Worm (Caenorhabditis elegans) whole organism, L1 larva: ENCODE measurements around the gene ddn-3.

Experiments used
- C04F5.9 ChIP-seq: sonication (generic microtip); optimal IDR thresholded peaks from 2 replicates; lab custom pipeline; 2016; ENCODE audit warnings: missing genetic modification characterization, missing compliant biosample characterization
- F16B12.6 ChIP-seq: fragments of 150-350 bp; optimal IDR thresholded peaks from 2 replicates; lab custom pipeline; 2014; ENCODE audit warnings: missing biosample characterization, missing genetic modification characterization
- ama-1 ChIP-seq: fragments of 150-350 bp; optimal IDR thresholded peaks from 2 replicates; lab custom pipeline; 2014
- blmp-1 ChIP-seq: fragments of 150-350 bp; optimal IDR thresholded peaks from 2 replicates; lab custom pipeline; 2014; ENCODE audit warnings: missing biosample characterization, missing genetic modification characterization
- ceh-63 ChIP-seq: fragments of 200-800 bp; sonication (Bioruptor generic); optimal IDR thresholded peaks from 2 replicates; lab custom pipeline; 2018; ENCODE audit warnings: mild to moderate bottlenecking, missing genetic modification characterization, missing compliant biosample characterization
- ceh-8 ChIP-seq: fragments of 200-800 bp; sonication (Bioruptor generic); optimal IDR thresholded peaks from 2 replicates; lab custom pipeline; 2018; ENCODE audit warnings: mild to moderate bottlenecking, missing genetic modification characterization, moderate library complexity, missing compliant biosample characterization
- ceh-82 ChIP-seq, 3 experiments: fragments of 150-350 bp in 1 of 3; sonication (generic microtip) in 2 of 3; optimal IDR thresholded peaks; 2 replicates each; lab custom pipeline; 2014 to 2017; ENCODE audit warnings: missing biosample characterization in 3 of 3, missing genetic modification characterization in 3 of 3
- ceh-90 ChIP-seq: sonication (generic microtip); optimal IDR thresholded peaks from 2 replicates; lab custom pipeline; 2016; ENCODE audit warnings: missing genetic modification characterization, missing compliant biosample characterization
- ces-1 ChIP-seq: fragments of 150-350 bp; optimal IDR thresholded peaks from 2 replicates; lab custom pipeline; 2014; ENCODE audit warnings: missing biosample characterization, missing genetic modification reagents, missing genetic modification characterization
- dsc-1 ChIP-seq: sonication (generic microtip); optimal IDR thresholded peaks from 2 replicates; lab custom pipeline; 2016; ENCODE audit warnings: mild to moderate bottlenecking, missing genetic modification characterization, missing compliant biosample characterization
- efl-1 ChIP-seq, 4 experiments: fragments of 150-350 bp; optimal IDR thresholded peaks in 3 of 4; peaks in 1 of 4; 1 replicate in 1 of 4; 2 replicates in 3 of 4; lab custom pipeline; 2014; ENCODE audit warnings: missing biosample characterization in 2 of 4, missing genetic modification characterization in 2 of 4, missing genetic modification reagents in 2 of 4
- elt-3 ChIP-seq, 6 experiments: fragments of 150-350 bp in 1 of 6; sonication (generic microtip); optimal IDR thresholded peaks; 2 replicates each; lab custom pipeline; 2017 to 2018; ENCODE audit warnings: missing biosample characterization in 6 of 6, missing genetic modification characterization in 6 of 6, inconsistent platforms in 1 of 6
- fkh-10 ChIP-seq: sonication (generic microtip); optimal IDR thresholded peaks from 2 replicates; lab custom pipeline; 2017; ENCODE audit warnings: missing biosample characterization, missing genetic modification reagents, missing genetic modification characterization
- fkh-8 ChIP-seq: sonication (generic microtip); optimal IDR thresholded peaks from 2 replicates; lab custom pipeline; 2016; ENCODE audit warnings: mild to moderate bottlenecking, missing genetic modification characterization, missing compliant biosample characterization
- grh-1 ChIP-seq: fragments of 200-800 bp; sonication (Bioruptor generic); IDR thresholded peaks from 2 replicates; pipeline ENCODE4 v1.3.6; 2022; ENCODE audit warnings: missing genetic modification reagents, missing genetic modification characterization, missing compliant biosample characterization
- hlh-17 ChIP-seq: fragments of 200-800 bp; sonication (Bioruptor generic); optimal IDR thresholded peaks from 2 replicates; lab custom pipeline; 2018; ENCODE audit warnings: missing genetic modification characterization, mild to moderate bottlenecking, missing compliant biosample characterization, moderate library complexity, borderline replicate concordance
- irx-1 ChIP-seq: sonication (generic microtip); optimal IDR thresholded peaks from 2 replicates; lab custom pipeline; 2016; ENCODE audit warnings: missing genetic modification characterization, missing compliant biosample characterization
- lin-13 ChIP-seq: fragments of 150-350 bp; optimal IDR thresholded peaks from 2 replicates; lab custom pipeline; 2014; ENCODE audit warnings: missing biosample characterization, missing genetic modification reagents, missing genetic modification characterization
- lin-15B ChIP-seq: fragments of 150-350 bp; sonication (generic microtip); optimal IDR thresholded peaks from 3 replicates; lab custom pipeline; 2014; ENCODE audit warnings: missing biosample characterization, missing genetic modification characterization
- lin-35 ChIP-seq, 2 experiments: fragments of 150-350 bp; optimal IDR thresholded peaks; 2 replicates each; lab custom pipeline; 2014; ENCODE audit warnings: missing biosample characterization in 2 of 2, missing genetic modification characterization in 2 of 2, missing genetic modification reagents in 2 of 2
- lir-3 ChIP-seq: sonication (generic microtip); optimal IDR thresholded peaks from 2 replicates; lab custom pipeline; 2016; ENCODE audit warnings: mild to moderate bottlenecking, missing genetic modification characterization, moderate library complexity, missing compliant biosample characterization; ENCODE audit not compliant: poor library complexity
- lsy-2 ChIP-seq, 2 experiments: fragments of 150-350 bp; optimal IDR thresholded peaks; 2 replicates each; lab custom pipeline; 2014; ENCODE audit warnings: missing biosample characterization in 2 of 2, missing genetic modification characterization in 2 of 2
- mab-9 ChIP-seq: fragments of 200-800 bp; sonication (Bioruptor generic); IDR thresholded peaks from 2 replicates; pipeline ENCODE4 v1.3.6; 2022; ENCODE audit warnings: missing genetic modification reagents, missing genetic modification characterization, missing compliant biosample characterization
- mep-1 ChIP-seq: fragments of 150-350 bp; optimal IDR thresholded peaks from 2 replicates; lab custom pipeline; 2014; ENCODE audit warnings: missing biosample characterization, missing genetic modification characterization
- nhr-19 ChIP-seq: fragments of 200-800 bp; sonication (Bioruptor generic); conservative IDR thresholded peaks from 2 replicates; pipeline ENCODE4 v1.3.6; 2022; ENCODE audit warnings: missing genetic modification characterization, missing compliant biosample characterization
- nhr-20 ChIP-seq: sonication (generic microtip); optimal IDR thresholded peaks from 2 replicates; lab custom pipeline; 2016; ENCODE audit warnings: mild to moderate bottlenecking, missing genetic modification characterization, missing compliant biosample characterization
- nhr-237 ChIP-seq: fragments of 150-350 bp; optimal IDR thresholded peaks from 2 replicates; lab custom pipeline; 2014; ENCODE audit warnings: missing biosample characterization, missing genetic modification characterization
- nhr-28 ChIP-seq: fragments of 150-350 bp; optimal IDR thresholded peaks from 2 replicates; lab custom pipeline; 2014; ENCODE audit warnings: missing biosample characterization, missing genetic modification characterization
- nhr-47 ChIP-seq: sonication (generic microtip); optimal IDR thresholded peaks from 2 replicates; lab custom pipeline; 2016; ENCODE audit warnings: mild to moderate bottlenecking, missing genetic modification characterization, moderate library complexity, missing compliant biosample characterization
- nhr-71 ChIP-seq: sonication (generic microtip); optimal IDR thresholded peaks from 2 replicates; lab custom pipeline; 2016; ENCODE audit warnings: mild to moderate bottlenecking, missing genetic modification characterization, moderate library complexity, missing compliant biosample characterization
- nhr-84 ChIP-seq: sonication (generic microtip); optimal IDR thresholded peaks from 2 replicates; lab custom pipeline; 2017; ENCODE audit warnings: missing biosample characterization, missing genetic modification characterization
- pax-3 ChIP-seq: fragments of 200-800 bp; sonication (Bioruptor generic); optimal IDR thresholded peaks from 2 replicates; lab custom pipeline; 2018; ENCODE audit warnings: mild to moderate bottlenecking, missing genetic modification characterization, moderate library complexity, missing compliant biosample characterization
- skn-1 ChIP-seq: fragments of 150-350 bp; optimal IDR thresholded peaks from 2 replicates; lab custom pipeline; 2014; ENCODE audit warnings: missing biosample characterization, missing genetic modification characterization
- snpc-4 ChIP-seq: fragments of 150-350 bp; optimal IDR thresholded peaks from 2 replicates; lab custom pipeline; 2014; ENCODE audit warnings: missing biosample characterization, missing genetic modification characterization
- sptf-1 ChIP-seq: fragments of 150-350 bp; optimal IDR thresholded peaks from 2 replicates; lab custom pipeline; 2014; ENCODE audit warnings: missing biosample characterization, missing genetic modification characterization
- sup-37 ChIP-seq: fragments of 200-800 bp; sonication (Bioruptor generic); optimal IDR thresholded peaks from 2 replicates; lab custom pipeline; 2018; ENCODE audit warnings: mild to moderate bottlenecking, missing genetic modification characterization, missing compliant biosample characterization
- swsn-7 ChIP-seq: sonication (generic microtip); optimal IDR thresholded peaks from 2 replicates; lab custom pipeline; 2016; ENCODE audit warnings: missing genetic modification characterization, missing compliant biosample characterization
- unc-130 ChIP-seq: fragments of 150-350 bp; optimal IDR thresholded peaks from 2 replicates; lab custom pipeline; 2017; ENCODE audit warnings: missing biosample characterization, missing genetic modification characterization, inconsistent platforms
- unc-98 ChIP-seq: fragments of 200-800 bp; sonication (Bioruptor generic); IDR thresholded peaks from 2 replicates; pipeline ENCODE4 v1.3.6; 2022; ENCODE audit warnings: missing genetic modification characterization, missing compliant biosample characterization
- vab-15 ChIP-seq: sonication (generic microtip); optimal IDR thresholded peaks from 2 replicates; lab custom pipeline; 2017; ENCODE audit warnings: missing genotype, mild to moderate bottlenecking, missing genetic modification characterization, missing compliant biosample characterization
- xbp-1 ChIP-seq: sonication (generic microtip); optimal IDR thresholded peaks from 2 replicates; lab custom pipeline; 2016; ENCODE audit warnings: missing genetic modification characterization, missing compliant biosample characterization
- ztf-11 ChIP-seq, 2 experiments: sonication (generic microtip); optimal IDR thresholded peaks; 2 replicates each; lab custom pipeline; 2016 to 2017; ENCODE audit warnings: missing genetic modification characterization in 2 of 2, missing biosample characterization in 1 of 2, missing compliant biosample characterization in 1 of 2

The ddn-3 gene

ce11 chrV:14347234-14347826, 36.3 kb upstream of the ddn-3 start, which contains the start of gene cept-2 (continued):
- TF ChIP-seq sptf-1 (tag; lab: Kevin White, UChicago) (no peak), nhr-47 (tag; lab: Kevin White, UChicago) (peak; percentile 96), ceh-82 (tag; optimal IDR thresholded peaks at IDR 0.05; lab: Kevin White, UChicago) (peak; percentile 84 to 95 (median 94)), unc-98 (peak; percentile 44; the same call in 1 of the 2 replicates), pax-3 (tag; lab: Kevin White, UChicago) (peak; percentile 99), mep-1 (tag; lab: Kevin White, UChicago) (peak; percentile 94), fkh-10 (GFP tag; lab: Kevin White, UChicago) (peak; percentile 70), fkh-8 (tag; lab: Kevin White, UChicago) (peak; percentile 95), swsn-7 (peak; percentile 95), grh-1 (GFP tag; lab: Robert Waterston, UW) (peak; percentile 83), lir-3 (peak; percentile 93), F16B12.6 (tag; lab: Kevin White, UChicago) (peak; percentile 56)

- TF ChIP-seq efl-1 (optimal IDR thresholded peaks at IDR 0.05; lab: Kevin White, UChicago) (no peak), efl-1 (GFP tag; optimal IDR thresholded peaks at IDR 0.05 in 1 of 2; lab: Kevin White, UChicago) (peak in 1 of 2 experiments; percentile 14), mab-9 (GFP tag; lab: Robert Waterston, UW) (no peak), sup-37 (GFP tag; lab: Kevin White, UChicago) (no peak), lin-35 (GFP tag; optimal IDR thresholded peaks at IDR 0.05; lab: Kevin White, UChicago) (peak in 1 of 2 experiments; percentile 34)
Measured at ce11 chrV:14341672-14342071, 30.7 kb upstream of the ddn-3 start, which contains the start of gene F47B8.10. Gene F47B8.10 (plus strand): TSS chrV:14341972.

- no peak for TF ChIP-seq dsc-1
- no peak for TF ChIP-seq nhr-19 (GFP tag; lab: Robert Waterston, UW)
- peak; percentile 40 for TF ChIP-seq fkh-8 (tag; lab: Kevin White, UChicago)
- peak; percentile 15 for TF ChIP-seq pax-3 (tag; lab: Kevin White, UChicago)
- TF ChIP-seq ceh-8 = peak; percentile 69
- peak; percentile 15 for TF ChIP-seq nhr-71 (tag; lab: Kevin White, UChicago)
- TF ChIP-seq efl-1 (optimal IDR thresholded peaks at IDR 0.05; lab: Kevin White, UChicago) = no peak
- TF ChIP-seq efl-1 (GFP tag; optimal IDR thresholded peaks at IDR 0.05 in 1 of 2; lab: Kevin White, UChicago) = peak in 1 of 2 experiments; percentile 20
- TF ChIP-seq nhr-47 (tag; lab: Kevin White, UChicago) = peak; percentile 3
- TF ChIP-seq, all 84 proteins: peak for 6
Measured at ce11 chrV:14336655-14337054, 25.6 kb upstream of the ddn-3 start, which contains the start of gene srm-6. Gene srm-6 (plus strand): TSS chrV:14336955.

ce11 chrV:14334901-14335300, 23.9 kb upstream of the ddn-3 start, which contains the start of gene srm-5:
Gene srm-5 (plus strand): TSS chrV:14335201.
- TF ChIP-seq xbp-1 (tag; lab: Kevin White, UChicago) (no peak), F16B12.6 (tag; lab: Kevin White, UChicago) (no peak), vab-15 (tag; lab: Kevin White, UChicago) (no peak), sptf-1 (tag; lab: Kevin White, UChicago) (no peak), ceh-90 (no peak), ztf-11 (tag; optimal IDR thresholded peaks at IDR 0.05; lab: Kevin White, UChicago) (no peak), grh-1 (GFP tag; lab: Robert Waterston, UW) (no peak), nhr-71 (tag; lab: Kevin White, UChicago) (peak; percentile 7), ces-1 (GFP tag; lab: Kevin White, UChicago) (no peak), snpc-4 (no peak), irx-1 (tag; lab: Kevin White, UChicago) (no peak), lin-13 (no peak), hlh-17 (GFP tag; lab: Kevin White, UChicago) (no peak), lin-35 (GFP tag; optimal IDR thresholded peaks at IDR 0.05; lab: Kevin White, UChicago) (no peak), fkh-8 (tag; lab: Kevin White, UChicago) (peak; percentile 28)

ce11 chrV:14333116-14333515, 22.1 kb upstream of the ddn-3 start, which contains the start of gene srm-4:
Gene srm-4 (plus strand): TSS chrV:14333416.
- TF ChIP-seq C04F5.9 (tag; lab: Kevin White, UChicago) = no peak
- TF ChIP-seq elt-3 (tag; optimal IDR thresholded peaks at IDR 0.05; lab: Kevin White, UChicago) = no peak
- TF ChIP-seq nhr-28 (tag; lab: Kevin White, UChicago) = no peak
- no peak for TF ChIP-seq ama-1 (lab: Kevin White, UChicago)
- no peak for TF ChIP-seq ceh-82 (tag; optimal IDR thresholded peaks at IDR 0.05; lab: Kevin White, UChicago)
- no peak for TF ChIP-seq lin-15B (tag; lab: Kevin White, UChicago)
- no peak for TF ChIP-seq hlh-17 (GFP tag; lab: Kevin White, UChicago)
- no peak for TF ChIP-seq skn-1 (tag; lab: Kevin White, UChicago)
- no peak for TF ChIP-seq nhr-84 (tag; lab: Kevin White, UChicago)
- TF ChIP-seq lsy-2 (tag; optimal IDR thresholded peaks at IDR 0.05; lab: Kevin White, UChicago) = no peak
- TF ChIP-seq nhr-237 (tag; lab: Kevin White, UChicago) = no peak
- TF ChIP-seq nhr-20 = no peak
- TF ChIP-seq blmp-1 (tag; lab: Kevin White, UChicago) = no peak
- TF ChIP-seq unc-130 (tag; lab: Kevin White, UChicago) = no peak
- no peak for TF ChIP-seq mab-9 (GFP tag; lab: Robert Waterston, UW)
- no peak for TF ChIP-seq ceh-63 (GFP tag; lab: Kevin White, UChicago)
